Fruit fly (Drosophila melanogaster) whole organism, embryonic: Measurements from ENCODE around the gene Elp4.
A peak's percentile ranks its signal among the peaks of the same experiment; 100 is the strongest.

Source experiments
- Abd-B ChIP-seq: fragments of 200-800 bp; sonication (Bioruptor generic); optimal IDR thresholded peaks from 2 replicates; lab custom pipeline; 2018; ENCODE audit warnings: missing biosample characterization, mild to moderate bottlenecking, missing genetic modification characterization, moderate library complexity
- Atf6 ChIP-seq: fragments of 200-800 bp; sonication (Bioruptor generic); IDR thresholded peaks from 2 replicates; pipeline ENCODE4 v1.3.6; 2022; ENCODE audit warnings: missing biosample characterization, missing genetic modification characterization
- BEAF-32 ChIP-seq: fragments of 200-800 bp; sonication (Bioruptor generic); optimal IDR thresholded peaks from 3 replicates; lab custom pipeline; 2017; ENCODE audit warnings: missing biosample characterization, missing genetic modification characterization, mild to moderate bottlenecking, moderate library complexity, missing genetic modification reagents
- CG10321 ChIP-seq: fragments of 200-800 bp; sonication (Bioruptor generic); IDR thresholded peaks from 2 replicates; pipeline ENCODE4 v1.3.6; 2022; ENCODE audit warnings: missing biosample characterization, missing genetic modification characterization
- CG11247 ChIP-seq: fragments of 200-800 bp; sonication (Bioruptor generic); IDR thresholded peaks from 2 replicates; pipeline ENCODE4 v1.3.6; 2022; ENCODE audit warnings: missing biosample characterization, missing genetic modification characterization
- CG11695 ChIP-seq: fragments of 200-800 bp; sonication (Bioruptor generic); IDR thresholded peaks from 3 replicates; pipeline ENCODE4 v1.3.6; 2022; ENCODE audit warnings: missing biosample characterization, missing genetic modification characterization
- CG12236 ChIP-seq: fragments of 200-800 bp; sonication (Bioruptor generic); optimal IDR thresholded peaks from 2 replicates; lab custom pipeline; 2016; ENCODE audit warnings: missing biosample characterization, missing genetic modification characterization
- CG1233 ChIP-seq: fragments of 200-800 bp; sonication (Bioruptor generic); optimal IDR thresholded peaks from 4 replicates; lab custom pipeline; 2018; ENCODE audit warnings: missing biosample characterization, mild to moderate bottlenecking, missing genetic modification characterization
- CG14667 ChIP-seq: fragments of 200-800 bp; sonication (Bioruptor generic); IDR thresholded peaks from 2 replicates; pipeline ENCODE4 v1.3.6; 2022; ENCODE audit warnings: missing biosample characterization, missing genetic modification characterization
- CG14710 ChIP-seq: fragments of 200-800 bp; sonication (Bioruptor generic); optimal IDR thresholded peaks from 3 replicates; lab custom pipeline; 2019; ENCODE audit warnings: missing biosample characterization, mild to moderate bottlenecking, missing genetic modification characterization, moderate library complexity
- CG18764 ChIP-seq: fragments of 200-800 bp; sonication (Bioruptor generic); optimal IDR thresholded peaks from 3 replicates; lab custom pipeline; 2016; ENCODE audit warnings: missing biosample characterization, missing genetic modification characterization
- CG30431 ChIP-seq: fragments of 200-800 bp; sonication (Bioruptor generic); optimal IDR thresholded peaks from 2 replicates; lab custom pipeline; 2017; ENCODE audit warnings: missing biosample characterization, missing genetic modification characterization
- CG31441 ChIP-seq: fragments of 200-800 bp; sonication (Bioruptor generic); IDR thresholded peaks from 2 replicates; pipeline ENCODE4 v1.3.6; 2022; ENCODE audit warnings: missing biosample characterization, missing genetic modification characterization
- CG34422 ChIP-seq: fragments of 200-800 bp; sonication (Bioruptor generic); IDR thresholded peaks from 3 replicates; pipeline ENCODE4 v1.3.6; 2022; ENCODE audit warnings: missing biosample characterization, missing genetic modification characterization
- CG4328 ChIP-seq: fragments of 200-800 bp; sonication (Bioruptor generic); optimal IDR thresholded peaks from 3 replicates; lab custom pipeline; 2017; ENCODE audit warnings: missing biosample characterization, missing genetic modification reagents, missing genetic modification characterization
- CG43689 ChIP-seq: fragments of 200-800 bp; sonication (Bioruptor generic); IDR thresholded peaks from 2 replicates; pipeline ENCODE4 v1.3.6; 2022; ENCODE audit warnings: missing biosample characterization, missing genetic modification characterization
- CG7271 ChIP-seq: fragments of 200-800 bp; sonication (Bioruptor generic); optimal IDR thresholded peaks from 2 replicates; lab custom pipeline; 2018; ENCODE audit warnings: missing biosample characterization, mild to moderate bottlenecking, missing genetic modification characterization, moderate library complexity
- CG8359 ChIP-seq: fragments of 200-800 bp; sonication (Bioruptor generic); optimal IDR thresholded peaks from 2 replicates; lab custom pipeline; 2017; ENCODE audit warnings: missing biosample characterization, mild to moderate bottlenecking, missing genetic modification characterization, borderline replicate concordance
- CG8765 ChIP-seq: fragments of 200-800 bp; sonication (Bioruptor generic); IDR thresholded peaks from 2 replicates; pipeline ENCODE4 v1.3.6; 2022; ENCODE audit warnings: missing biosample characterization, missing genetic modification characterization
- CG9876 ChIP-seq: fragments of 200-800 bp; sonication (Bioruptor generic); optimal IDR thresholded peaks from 2 replicates; lab custom pipeline; 2016; ENCODE audit warnings: missing biosample characterization, missing genetic modification characterization
- CG9932 ChIP-seq: fragments of 200-800 bp; sonication (Bioruptor generic); IDR thresholded peaks from 2 replicates; pipeline ENCODE4 v1.3.6; 2022; ENCODE audit warnings: missing biosample characterization, missing genetic modification characterization
- Chrac-16 ChIP-seq: fragments of 200-800 bp; sonication (Bioruptor generic); optimal IDR thresholded peaks from 3 replicates; lab custom pipeline; 2016; ENCODE audit warnings: missing biosample characterization, missing genetic modification characterization
- Dek ChIP-seq: fragments of 200-800 bp; sonication (Bioruptor generic); optimal IDR thresholded peaks from 3 replicates; lab custom pipeline; 2019; ENCODE audit warnings: missing biosample characterization, mild to moderate bottlenecking, missing genetic modification characterization, moderate library complexity
- Dref ChIP-seq: fragments of 200-800 bp; sonication (Bioruptor generic); IDR thresholded peaks from 2 replicates; pipeline ENCODE4 v1.3.6; 2022; ENCODE audit warnings: missing biosample characterization, missing genetic modification characterization
- E2f1 ChIP-seq: fragments of 200-800 bp; sonication (Bioruptor generic); IDR thresholded peaks from 2 replicates; pipeline ENCODE4 v1.3.6; 2022; ENCODE audit warnings: missing biosample characterization, missing genetic modification characterization
- Fer1 ChIP-seq: fragments of 200-800 bp; sonication (Bioruptor generic); optimal IDR thresholded peaks from 2 replicates; lab custom pipeline; 2017; ENCODE audit warnings: missing biosample characterization, mild to moderate bottlenecking, missing genetic modification characterization
- H15 ChIP-seq: fragments of 200-800 bp; sonication (Bioruptor generic); IDR thresholded peaks from 3 replicates; pipeline ENCODE4 v1.3.6; 2022; ENCODE audit warnings: missing biosample characterization, missing genetic modification characterization
- HmgD ChIP-seq: fragments of 200-800 bp; sonication (Bioruptor generic); optimal IDR thresholded peaks from 3 replicates; lab custom pipeline; 2016; ENCODE audit warnings: missing biosample characterization, missing genetic modification characterization
- NC2α ChIP-seq: fragments of 200-800 bp; sonication (Bioruptor generic); optimal IDR thresholded peaks from 2 replicates; lab custom pipeline; 2016; ENCODE audit warnings: missing biosample characterization, missing genetic modification characterization
- Oaz ChIP-seq: fragments of 200-800 bp; sonication (Bioruptor generic); IDR thresholded peaks from 2 replicates; pipeline ENCODE4 v1.3.6; 2022; ENCODE audit warnings: missing biosample characterization, missing genetic modification characterization
- Ravus ChIP-seq: fragments of 200-800 bp; sonication (Bioruptor generic); IDR thresholded peaks from 2 replicates; pipeline ENCODE4 v1.3.6; 2022; ENCODE audit warnings: missing biosample characterization, missing genetic modification characterization
- Sry-δ ChIP-seq: fragments of 200-800 bp; sonication (Bioruptor generic); optimal IDR thresholded peaks from 2 replicates; lab custom pipeline; 2016; ENCODE audit warnings: missing biosample characterization, missing genetic modification characterization
- Vsx1 ChIP-seq: fragments of 200-800 bp; sonication (Bioruptor generic); optimal IDR thresholded peaks from 2 replicates; lab custom pipeline; 2017; ENCODE audit warnings: missing biosample characterization, mild to moderate bottlenecking, missing genetic modification characterization, missing genetic modification reagents
- Xrp1 ChIP-seq: fragments of 200-800 bp; sonication (Bioruptor generic); IDR thresholded peaks from 2 replicates; pipeline ENCODE4 v1.3.6; 2022; ENCODE audit warnings: missing biosample characterization, missing genetic modification characterization
- amos ChIP-seq: fragments of 200-800 bp; sonication (Bioruptor generic); IDR thresholded peaks from 2 replicates; pipeline ENCODE4 v1.3.6; 2022; ENCODE audit warnings: missing biosample characterization, missing genetic modification characterization; ENCODE audit not compliant: partially characterized antibody
- ara ChIP-seq: fragments of 200-800 bp; sonication (Bioruptor generic); IDR thresholded peaks from 2 replicates; pipeline ENCODE4 v1.3.6; 2022; ENCODE audit warnings: missing biosample characterization, missing genetic modification characterization
- bcd ChIP-seq: fragments of 200-800 bp; sonication (Bioruptor generic); optimal IDR thresholded peaks from 2 replicates; lab custom pipeline; 2017; ENCODE audit warnings: missing biosample characterization, mild to moderate bottlenecking, missing genetic modification characterization
- br ChIP-seq: fragments of >200 bp; optimal IDR thresholded peaks from 2 replicates; lab custom pipeline; 2017
- btn ChIP-seq: fragments of 200-800 bp; sonication (Bioruptor generic); optimal IDR thresholded peaks from 2 replicates; lab custom pipeline; 2016; ENCODE audit warnings: missing biosample characterization, missing genetic modification characterization
- chn ChIP-seq: fragments of 200-800 bp; sonication (Bioruptor generic); optimal IDR thresholded peaks from 2 replicates; lab custom pipeline; 2016; ENCODE audit warnings: missing biosample characterization, missing genetic modification characterization
- crol ChIP-seq: fragments of 200-800 bp; sonication (Bioruptor generic); IDR thresholded peaks from 2 replicates; pipeline ENCODE4 v1.3.6; 2022; ENCODE audit warnings: missing biosample characterization, missing genetic modification characterization
- crp ChIP-seq, 2 experiments: fragments of 200-800 bp; sonication (Bioruptor generic); optimal IDR thresholded peaks; 2 replicates in 1 of 2; 3 replicates in 1 of 2; lab custom pipeline; 2017; ENCODE audit warnings: missing biosample characterization in 2 of 2, missing genetic modification characterization in 2 of 2, mild to moderate bottlenecking in 1 of 2, moderate library complexity in 1 of 2
- gcm2 ChIP-seq: fragments of 200-800 bp; sonication (Bioruptor generic); optimal IDR thresholded peaks from 2 replicates; lab custom pipeline; 2016; ENCODE audit warnings: missing biosample characterization, missing genetic modification characterization
- knrl ChIP-seq: fragments of 200-800 bp; sonication (Bioruptor generic); IDR thresholded peaks from 3 replicates; pipeline ENCODE4 v1.3.6; 2022; ENCODE audit warnings: missing biosample characterization, missing genetic modification characterization; ENCODE audit not compliant: partially characterized antibody
- nau ChIP-seq: fragments of 200-800 bp; sonication (Bioruptor generic); optimal IDR thresholded peaks from 3 replicates; lab custom pipeline; 2017; ENCODE audit warnings: missing biosample characterization, mild to moderate bottlenecking, missing genetic modification characterization, missing genetic modification reagents
- peb ChIP-seq: fragments of 200-800 bp; sonication (Bioruptor generic); IDR thresholded peaks from 2 replicates; pipeline ENCODE4 v1.3.6; 2022; ENCODE audit warnings: missing biosample characterization, missing genetic modification characterization
- prd ChIP-seq, 3 experiments: fragments of >200 bp in 2 of 3; fragments of 200-800 bp in 1 of 3; sonication (Bioruptor generic) in 1 of 3; optimal IDR thresholded peaks in 2 of 3; IDR thresholded peaks in 1 of 3; 2 replicates in 2 of 3; 3 replicates in 1 of 3; pipeline versions ENCODE4 v1.3.6 to Lab custom; 2017 to 2022; ENCODE audit warnings: missing biosample characterization in 1 of 3, missing genetic modification characterization in 1 of 3
- so ChIP-seq: fragments of 200-800 bp; sonication (Bioruptor generic); IDR thresholded peaks from 3 replicates; pipeline ENCODE4 v1.3.6; 2022; ENCODE audit warnings: missing biosample characterization, missing genetic modification characterization
- trem ChIP-seq: fragments of 200-800 bp; optimal IDR thresholded peaks from 3 replicates; lab custom pipeline; 2019; ENCODE audit warnings: missing biosample characterization, mild to moderate bottlenecking, missing genetic modification characterization, moderate library complexity
- tx ChIP-seq: fragments of 200-800 bp; sonication (Bioruptor generic); optimal IDR thresholded peaks from 2 replicates; lab custom pipeline; 2016; ENCODE audit warnings: missing biosample characterization, missing genetic modification characterization
- usp ChIP-seq: fragments of >200 bp; optimal IDR thresholded peaks from 2 replicates; lab custom pipeline; 2017; ENCODE audit warnings: missing biosample characterization, missing genetic modification characterization
- vfl ChIP-seq: fragments of 200-800 bp; sonication (Bioruptor generic); optimal IDR thresholded peaks from 2 replicates; lab custom pipeline; 2016; ENCODE audit warnings: missing biosample characterization, missing genetic modification characterization

Gene Elp4

dm6 chr2L:5494808-5495356 is 29.1 kb upstream of the Elp4 start (continued):
- TF ChIP-seq CG9876 (GFP tag; lab: Kevin White, UChicago) (no peak), CG12236 (no peak), HmgD (GFP tag; lab: Kevin White, UChicago) (no peak), CG8765 (GFP tag; lab: Robert Waterston, UW) (no peak), CG7271 (tag; lab: Kevin White, UChicago) (no peak), Dek (tag; lab: Kevin White, UChicago) (no peak), knrl (GFP tag; lab: Robert Waterston, UW) (no peak), tx (GFP tag; lab: Kevin White, UChicago) (no peak), Vsx1 (GFP tag; lab: Kevin White, UChicago) (no peak), Oaz (GFP tag; lab: Robert Waterston, UW) (no peak), chn (no peak), amos (GFP tag; lab: Robert Waterston, UW) (no peak), CG31441 (GFP tag; lab: Robert Waterston, UW) (peak; percentile 34; the same call in 1 of the 2 replicates), Sry-δ (GFP tag; lab: Kevin White, UChicago) (no peak), btn (no peak), CG11695 (GFP tag; lab: Robert Waterston, UW) (no peak), CG18764 (GFP tag; lab: Kevin White, UChicago) (no peak), E2f1 (GFP tag; lab: Robert Waterston, UW) (no peak), nau (GFP tag; lab: Kevin White, UChicago) (no peak), CG1233 (GFP tag; lab: Kevin White, UChicago) (no peak), br (no peak), CG14667 (no peak), CG10321 (GFP tag; lab: Robert Waterston, UW) (no peak), H15 (GFP tag; lab: Robert Waterston, UW) (no peak), Abd-B (GFP tag; lab: Kevin White, UChicago) (no peak), NC2α (GFP tag; lab: Kevin White, UChicago) (no peak), CG9932 (GFP tag; lab: Robert Waterston, UW) (no peak), ara (GFP tag; lab: Robert Waterston, UW) (0 out of 2 replicates have a peak, but pooled peaks have one; percentile 18), gcm2 (GFP tag; lab: Kevin White, UChicago) (no peak), CG34422 (GFP tag; lab: Robert Waterston, UW) (no peak), trem (tag; lab: Kevin White, UChicago) (no peak), crp (GFP tag; optimal IDR thresholded peaks at IDR 0.05; lab: Kevin White, UChicago) (no peak), prd (optimal IDR thresholded peaks at IDR 0.05; lab: Kevin White, UChicago) (no peak), prd (GFP tag; IDR thresholded peaks at IDR 0.05; lab: Robert Waterston, UW) (peak; percentile 21; the same call in 1 of the 3 replicates), CG11247 (GFP tag; lab: Robert Waterston, UW) (no peak), peb (GFP tag; lab: Robert Waterston, UW) (no peak), Atf6 (GFP tag; lab: Robert Waterston, UW) (no peak), CG30431 (no peak), so (no peak), BEAF-32 (GFP tag; lab: Kevin White, UChicago) (no peak), Ravus (GFP tag; lab: Robert Waterston, UW) (no peak), bcd (GFP tag; lab: Kevin White, UChicago) (no peak), CG8359 (no peak), vfl (GFP tag; lab: Kevin White, UChicago) (no peak), CG43689 (GFP tag; lab: Robert Waterston, UW) (no peak), Xrp1 (GFP tag; lab: Robert Waterston, UW) (0 out of 2 replicates have a peak, but pooled peaks have one; percentile 31), Fer1 (GFP tag; lab: Kevin White, UChicago) (no peak), CG14710 (tag; lab: Kevin White, UChicago) (no peak), Chrac-16 (GFP tag; lab: Kevin White, UChicago) (no peak), CG4328 (GFP tag; lab: Kevin White, UChicago) (no peak), usp (no peak), Dref (GFP tag; lab: Robert Waterston, UW) (no peak), crol (GFP tag; lab: Robert Waterston, UW) (no peak)
